Worm (Caenorhabditis elegans): Measurements from ENCODE around the gene bath-42.

- no peak for TF ChIP-seq ceh-31 (tag; optimal IDR thresholded peaks at IDR 0.05)
- TF ChIP-seq ref-2 (tag; optimal IDR thresholded peaks at IDR 0.05), result no peak
- no peak for TF ChIP-seq ceh-2 (tag; optimal IDR thresholded peaks at IDR 0.05)
- no peak for TF ChIP-seq K09A11.1 (tag; optimal IDR thresholded peaks at IDR 0.05; ENCODE audit: insufficient read depth)
- no peak for TF ChIP-seq sox-2 (GFP tag; IDR thresholded peaks at IDR 0.05)
- no peak for TF ChIP-seq ama-1 (optimal IDR thresholded peaks at IDR 0.05)
- TF ChIP-seq elt-2 (tag; optimal IDR thresholded peaks at IDR 0.05), result no peak
- TF ChIP-seq ets-4 (tag; optimal IDR thresholded peaks at IDR 0.05), result no peak
- TF ChIP-seq nhr-11 (tag; optimal IDR thresholded peaks at IDR 0.05), result no peak
- no peak for TF ChIP-seq dmd-4 (tag; optimal IDR thresholded peaks at IDR 0.05; ENCODE audit: borderline replicate concordance)
- no peak for TF ChIP-seq elt-4 (tag; optimal IDR thresholded peaks at IDR 0.05)
These were observed 46.6 kb upstream of the bath-42 start, which contains the start of gene C30A5.10 for ce11 chrIII:8209775-8210174.
